Worm (Caenorhabditis elegans): ENCODE measurements around the gene egl-26.

Gene egl-26

DNA sequence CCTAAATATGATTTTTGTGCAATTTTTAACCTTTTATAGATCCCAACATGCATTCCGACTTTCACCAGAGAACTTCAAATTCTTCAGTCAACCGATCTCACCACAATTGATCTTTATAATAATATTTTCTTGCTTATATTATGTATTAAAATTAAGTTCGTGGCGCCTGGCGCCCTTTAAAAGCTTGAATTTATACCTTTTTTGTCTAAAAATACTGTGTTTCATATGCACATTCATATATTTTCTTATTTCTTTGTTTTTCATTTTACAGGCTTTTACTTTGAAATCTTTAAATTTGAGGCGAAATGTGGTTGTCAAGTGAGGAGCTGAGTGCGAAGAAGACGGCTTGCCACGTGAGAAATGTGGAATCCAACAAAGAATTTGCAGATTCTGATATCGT lies 24.7 kb upstream of the egl-26 start, which contains the start of gene rpoa-49:
rpoa-49 (plus strand) TSS at position 301 of the 400 bp plus-strand sequence.
- TF ChIP-seq drap-1 (GFP tag; optimal IDR thresholded peaks at IDR 0.05) (no peak), sem-2 (GFP tag; optimal IDR thresholded peaks at IDR 0.05) (no peak), unc-62 (GFP tag; optimal IDR thresholded peaks at IDR 0.05) (no peak), flh-1 (GFP tag; optimal IDR thresholded peaks at IDR 0.05) (no peak), mep-1 (tag; optimal IDR thresholded peaks at IDR 0.05) (no peak), ceh-43 (GFP tag; optimal IDR thresholded peaks at IDR 0.05) (no peak), nhr-12 (tag; optimal IDR thresholded peaks at IDR 0.05) (no peak), ztf-11 (tag; optimal IDR thresholded peaks at IDR 0.05) (no peak)

DNA sequence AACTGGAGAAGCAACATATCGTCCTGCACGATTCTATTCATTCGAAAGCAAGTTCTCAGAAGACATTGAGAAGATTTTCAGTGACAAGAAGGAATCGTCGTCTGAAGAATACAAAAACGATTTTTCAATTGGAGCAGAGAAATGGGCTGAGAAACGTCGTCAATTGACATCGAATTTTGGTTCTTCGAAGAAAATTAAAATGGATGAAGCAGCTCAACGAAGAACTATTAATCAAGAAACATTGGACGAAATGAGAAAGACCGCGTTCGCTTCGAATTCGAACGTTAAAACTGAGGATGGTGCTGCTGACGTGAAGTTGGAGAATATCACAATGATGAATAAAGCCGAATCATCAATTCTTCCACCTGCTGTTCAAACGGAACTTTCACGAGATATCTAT lies 23.3 kb upstream of the egl-26 start, which contains the start of gene rpt-4:
rpt-4 (minus strand) TSS at position 101 of the 400 bp plus-strand sequence.
- no peak for TF ChIP-seq ceh-83 (GFP tag; optimal IDR thresholded peaks at IDR 0.05)
- no peak for TF ChIP-seq lsy-2 (tag; optimal IDR thresholded peaks at IDR 0.05)
- TF ChIP-seq flh-1 (GFP tag; optimal IDR thresholded peaks at IDR 0.05): no peak
- no peak for TF ChIP-seq nhr-28 (tag; optimal IDR thresholded peaks at IDR 0.05)
- TF ChIP-seq sptf-1 (tag; optimal IDR thresholded peaks at IDR 0.05): no peak
- no peak for TF ChIP-seq unc-39 (tag; optimal IDR thresholded peaks at IDR 0.05)
- no peak for TF ChIP-seq nhr-12 (tag; optimal IDR thresholded peaks at IDR 0.05)
- no peak for TF ChIP-seq ham-2 (GFP tag; optimal IDR thresholded peaks at IDR 0.05)
- no peak for TF ChIP-seq ceh-43 (GFP tag; optimal IDR thresholded peaks at IDR 0.05)

DNA sequence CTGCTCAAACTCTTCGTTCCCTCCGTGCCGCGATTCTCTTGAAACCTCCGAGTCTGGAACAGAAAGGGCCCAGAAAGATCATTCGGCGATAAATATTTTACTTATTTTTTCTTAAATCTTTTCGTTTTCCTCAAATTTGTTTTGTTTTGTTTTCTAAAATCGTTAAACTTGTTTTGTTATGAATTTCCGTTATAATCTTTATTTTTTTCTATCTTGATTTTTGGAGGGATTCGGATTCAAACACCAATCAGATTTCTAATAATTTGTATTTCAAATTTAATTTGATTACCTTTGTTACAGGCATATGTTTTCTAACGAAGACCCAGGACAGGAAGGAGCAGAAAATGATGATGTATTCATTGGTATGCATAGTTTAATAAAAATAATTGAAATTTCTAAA lies 22.2 kb upstream of the egl-26 start, which contains the start of gene C23H3.5:
C23H3.5 (plus strand) TSS at position 301 of the 400 bp plus-strand sequence.
- TF ChIP-seq ceh-43 (GFP tag; optimal IDR thresholded peaks at IDR 0.05): no peak
- no peak for TF ChIP-seq nhr-12 (tag; optimal IDR thresholded peaks at IDR 0.05)
- no peak for TF ChIP-seq blmp-1 (tag; optimal IDR thresholded peaks at IDR 0.05)
- no peak for TF ChIP-seq mab-5 (tag; optimal IDR thresholded peaks at IDR 0.05)
- no peak for TF ChIP-seq nhr-28 (tag; optimal IDR thresholded peaks at IDR 0.05)
- TF ChIP-seq nhr-76 (tag; optimal IDR thresholded peaks at IDR 0.05): no peak
- no peak for TF ChIP-seq pha-4 (tag; optimal IDR thresholded peaks at IDR 0.05)
- TF ChIP-seq M03D4.4 (tag; optimal IDR thresholded peaks at IDR 0.05): no peak
- no peak for TF ChIP-seq unc-39 (tag; optimal IDR thresholded peaks at IDR 0.05)
- no peak for TF ChIP-seq nhr-237 (tag; optimal IDR thresholded peaks at IDR 0.05)
- no peak for TF ChIP-seq bed-3 (GFP tag; optimal IDR thresholded peaks at IDR 0.05)
- no peak for TF ChIP-seq hlh-1 (tag; optimal IDR thresholded peaks at IDR 0.05)
- no peak for TF ChIP-seq cnd-1 (tag; optimal IDR thresholded peaks at IDR 0.05)
- TF ChIP-seq ceh-83 (GFP tag; optimal IDR thresholded peaks at IDR 0.05): no peak
- no peak for TF ChIP-seq nhr-2 (tag; optimal IDR thresholded peaks at IDR 0.05)
- TF ChIP-seq ces-1 (GFP tag; optimal IDR thresholded peaks at IDR 0.05): no peak
- TF ChIP-seq drap-1 (GFP tag; optimal IDR thresholded peaks at IDR 0.05): no peak
- no peak for TF ChIP-seq tbx-8 (GFP tag; optimal IDR thresholded peaks at IDR 0.05)
- TF ChIP-seq unc-120 (tag; optimal IDR thresholded peaks at IDR 0.05; ENCODE audit: poor library complexity, severe bottlenecking): no peak

DNA sequence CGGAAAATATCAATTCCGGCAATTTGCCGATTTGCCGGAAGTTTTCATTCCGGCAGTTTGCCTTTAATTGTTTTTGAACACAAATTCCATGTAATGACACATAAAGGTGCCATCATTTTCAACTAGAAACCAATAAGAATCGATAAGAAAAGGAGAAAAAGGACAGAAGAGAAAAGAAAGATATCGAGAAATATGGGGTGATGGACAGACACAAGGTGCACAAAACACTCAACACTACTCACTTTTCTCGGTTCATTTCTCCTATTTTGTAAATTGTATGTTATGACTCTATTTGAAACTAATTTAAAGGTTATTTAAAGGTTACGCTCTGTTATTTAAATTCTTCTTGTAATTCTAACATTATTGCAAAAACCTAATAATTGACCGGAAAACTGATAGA lies 18.6 kb upstream of the egl-26 start:
- TF ChIP-seq blmp-1 (tag; optimal IDR thresholded peaks at IDR 0.05) (no peak), mab-5 (tag; optimal IDR thresholded peaks at IDR 0.05) (no peak), sptf-1 (tag; optimal IDR thresholded peaks at IDR 0.05) (no peak), nhr-28 (tag; optimal IDR thresholded peaks at IDR 0.05) (no peak), bed-3 (GFP tag; optimal IDR thresholded peaks at IDR 0.05) (no peak), zip-8 (tag; optimal IDR thresholded peaks at IDR 0.05) (no peak), sem-2 (GFP tag; optimal IDR thresholded peaks at IDR 0.05) (no peak), lin-13 (tag; optimal IDR thresholded peaks at IDR 0.05) (no peak), lin-32 (GFP tag; optimal IDR thresholded peaks at IDR 0.05) (no peak)

DNA sequence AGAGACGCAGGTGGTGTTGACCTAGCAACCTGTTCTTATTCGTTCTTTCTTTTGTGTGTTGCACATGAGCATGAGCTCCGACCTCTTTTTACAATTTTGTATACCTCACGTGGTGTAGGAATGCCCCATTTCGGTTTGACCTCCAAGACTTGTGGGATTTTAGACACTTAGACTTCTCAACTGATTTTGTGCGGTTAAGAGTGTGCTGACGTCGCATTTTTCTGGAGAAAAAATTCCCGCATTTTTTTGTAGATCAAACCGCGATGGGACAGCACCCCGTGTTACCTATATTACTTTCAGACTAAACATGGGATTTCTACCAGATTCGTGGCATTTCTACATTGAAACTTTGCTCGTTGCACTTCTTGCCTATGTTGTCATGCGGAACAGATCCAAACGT lies 18.1 kb upstream of the egl-26 start, which contains the start of gene sptl-1:
sptl-1 (plus strand) TSS at position 301 of the 400 bp plus-strand sequence.
- no peak for TF ChIP-seq mls-2 (tag; optimal IDR thresholded peaks at IDR 0.05)
- peak; percentile 23 for TF ChIP-seq pha-4 (tag; optimal IDR thresholded peaks at IDR 0.05)

DNA sequence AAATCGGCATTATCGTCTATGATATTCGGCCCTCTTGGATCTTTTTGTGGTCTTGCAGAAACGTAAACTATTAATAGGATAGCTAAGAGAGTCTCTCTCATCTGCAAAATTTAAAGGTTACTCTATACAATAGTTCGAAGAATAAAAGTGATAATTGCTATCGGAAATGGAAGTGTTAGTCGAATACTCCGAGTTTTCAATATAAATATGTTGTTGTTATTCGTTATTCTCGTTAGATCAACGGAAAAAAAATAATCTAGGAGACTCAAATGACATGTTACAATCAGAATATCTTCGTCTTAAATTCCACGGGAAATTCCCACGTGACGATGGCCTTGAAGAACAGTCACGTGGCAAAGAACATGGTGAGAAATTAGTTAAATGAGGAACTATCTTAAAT lies 14.2 kb upstream of the egl-26 start, which contains the start of gene tre-5:
tre-5 (minus strand) TSS at position 101 of the 400 bp plus-strand sequence.
- TF ChIP-seq lin-13 (tag; optimal IDR thresholded peaks at IDR 0.05): no peak
- TF ChIP-seq zip-8 (tag; optimal IDR thresholded peaks at IDR 0.05): no peak
- TF ChIP-seq cnd-1 (tag; optimal IDR thresholded peaks at IDR 0.05): no peak
- no peak for TF ChIP-seq flh-1 (GFP tag; optimal IDR thresholded peaks at IDR 0.05)
- no peak for TF ChIP-seq unc-62 (GFP tag; optimal IDR thresholded peaks at IDR 0.05)
- no peak for TF ChIP-seq elt-1 (tag; optimal IDR thresholded peaks at IDR 0.05; ENCODE audit: borderline replicate concordance, insufficient read depth)
- TF ChIP-seq mep-1 (tag; optimal IDR thresholded peaks at IDR 0.05): no peak
- no peak for TF ChIP-seq ces-1 (GFP tag; optimal IDR thresholded peaks at IDR 0.05)
- TF ChIP-seq tbx-8 (GFP tag; optimal IDR thresholded peaks at IDR 0.05): no peak
- no peak for TF ChIP-seq drap-1 (GFP tag; optimal IDR thresholded peaks at IDR 0.05)
- no peak for TF ChIP-seq sem-2 (GFP tag; optimal IDR thresholded peaks at IDR 0.05)
- TF ChIP-seq snpc-4 (tag; optimal IDR thresholded peaks at IDR 0.05): no peak
- no peak for TF ChIP-seq ztf-11 (tag; optimal IDR thresholded peaks at IDR 0.05)
- no peak for TF ChIP-seq nhr-2 (tag; optimal IDR thresholded peaks at IDR 0.05)
- no peak for TF ChIP-seq unc-39 (tag; optimal IDR thresholded peaks at IDR 0.05)
- TF ChIP-seq mab-5 (tag; optimal IDR thresholded peaks at IDR 0.05): no peak
- TF ChIP-seq ceh-83 (GFP tag; optimal IDR thresholded peaks at IDR 0.05): no peak
- no peak for TF ChIP-seq lsy-2 (tag; optimal IDR thresholded peaks at IDR 0.05)
